Worm (Caenorhabditis elegans): ENCODE results near the gene ZK632.11.

Gene ZK632.11

DNA sequence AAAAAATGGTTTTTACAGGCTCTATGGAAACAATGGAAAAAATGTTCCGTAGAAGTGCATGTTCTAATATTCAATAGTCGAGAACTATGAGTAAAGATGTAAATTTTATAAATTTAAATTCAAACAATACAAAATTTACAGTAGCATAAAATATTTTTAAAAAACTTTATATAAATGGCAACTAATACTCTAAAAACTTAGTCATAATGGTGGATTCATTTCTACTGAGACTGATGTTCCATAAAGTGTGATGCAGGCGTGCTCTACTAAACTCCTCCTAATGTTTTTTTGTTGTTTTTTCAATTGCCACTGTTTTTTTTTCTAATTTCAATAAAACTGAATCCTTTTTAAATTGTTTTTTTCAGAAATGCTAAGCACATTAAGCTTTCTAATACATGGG, 19.5 kb upstream of the ZK632.11 start, which contains the start of gene gtap-2:
Gene gtap-2 (plus strand): TSS at position 366 of the 400 bp plus-strand sequence.
- TF ChIP-seq sma-9 (GFP tag; optimal IDR thresholded peaks at IDR 0.05) (peak; percentile 15), sma-9 (tag; optimal IDR thresholded peaks at IDR 0.05) (no peak), C34F6.9 (tag; optimal IDR thresholded peaks at IDR 0.05) (peak; percentile 69), lsy-2 (tag; optimal IDR thresholded peaks at IDR 0.05) (peak in 1 of 2 experiments; percentile 65), dmd-4 (tag; optimal IDR thresholded peaks at IDR 0.05) (no peak), nhr-77 (tag; optimal IDR thresholded peaks at IDR 0.05) (no peak), unc-55 (GFP tag; optimal IDR thresholded peaks at IDR 0.05) (peak; percentile 64)

DNA sequence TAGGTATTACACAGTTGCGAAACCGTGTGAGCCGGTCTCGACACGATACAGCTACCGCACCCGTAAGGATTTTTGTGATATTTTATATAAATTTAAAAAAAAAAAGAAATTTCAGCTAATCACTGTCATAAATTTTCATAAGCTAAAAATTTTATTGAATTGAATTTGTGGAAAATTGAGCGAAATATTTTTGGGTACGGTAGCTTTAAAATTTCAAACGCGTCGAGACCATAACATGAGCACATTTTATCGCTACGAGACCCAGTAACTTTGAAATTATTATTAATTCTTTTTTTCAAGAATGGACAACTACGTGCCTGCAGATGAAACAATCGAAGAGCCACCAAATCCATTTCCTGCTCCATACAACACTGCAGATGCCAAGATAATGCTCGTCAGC, 14.6 kb upstream of the ZK632.11 start, which contains the start of gene ZK632.14:
Gene ZK632.14 (plus strand): TSS at position 301 of the 400 bp plus-strand sequence.
- TF ChIP-seq sem-4 (tag; optimal IDR thresholded peaks at IDR 0.05): no peak
- no peak for TF ChIP-seq unc-55 (GFP tag; optimal IDR thresholded peaks at IDR 0.05)
- TF ChIP-seq ZK546.5 (tag; optimal IDR thresholded peaks at IDR 0.05): no peak
- no peak for TF ChIP-seq nhr-12 (tag; optimal IDR thresholded peaks at IDR 0.05)
- TF ChIP-seq unc-62 (GFP tag; optimal IDR thresholded peaks at IDR 0.05): no peak
- TF ChIP-seq nhr-237 (tag; optimal IDR thresholded peaks at IDR 0.05): no peak
- TF ChIP-seq skn-1 (tag; optimal IDR thresholded peaks at IDR 0.05): no peak
- TF ChIP-seq F13H6.1 (tag; optimal IDR thresholded peaks at IDR 0.05): no peak
- no peak for TF ChIP-seq mdl-1 (tag; optimal IDR thresholded peaks at IDR 0.05)
- TF ChIP-seq nhr-21 (tag; optimal IDR thresholded peaks at IDR 0.05): no peak
- TF ChIP-seq lin-39 (tag; optimal IDR thresholded peaks at IDR 0.05): no peak
- TF ChIP-seq ztf-11 (tag; optimal IDR thresholded peaks at IDR 0.05): no peak
- no peak for TF ChIP-seq crh-2 (tag; optimal IDR thresholded peaks at IDR 0.05)
- no peak for TF ChIP-seq elt-3 (tag; optimal IDR thresholded peaks at IDR 0.05)

DNA sequence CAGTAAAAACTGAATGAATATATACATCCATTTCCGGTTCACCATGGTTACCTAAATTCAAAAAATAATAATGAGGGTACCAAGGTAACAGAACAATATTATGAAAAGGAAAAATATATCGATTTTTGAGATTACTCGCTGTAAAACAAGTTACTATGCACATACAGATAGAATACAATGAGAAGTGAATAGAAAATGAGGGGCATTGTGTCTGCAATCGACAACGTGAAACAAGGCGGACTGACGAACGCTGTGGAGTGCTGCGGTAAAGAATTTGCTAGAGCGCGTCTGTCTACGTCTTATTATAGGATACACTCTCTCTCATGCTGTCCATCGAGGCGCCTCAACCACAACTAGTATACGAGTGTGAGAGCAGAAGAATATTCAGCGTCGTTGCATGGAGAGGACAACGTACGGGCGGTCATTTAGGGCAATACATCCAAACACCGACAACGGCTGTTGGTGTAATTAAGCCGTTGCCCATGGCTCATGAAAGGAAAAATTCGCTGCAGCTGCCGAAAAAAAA, 10.6 kb upstream of the ZK632.11 start, which contains the start of gene cnx-1:
Gene cnx-1 (minus strand): TSS at position 51 of the 526 bp plus-strand sequence.
- TF ChIP-seq crh-2 (tag; optimal IDR thresholded peaks at IDR 0.05) (peak; percentile 10), snpc-4 (tag; optimal IDR thresholded peaks at IDR 0.05) (no peak), ama-1 (optimal IDR thresholded peaks at IDR 0.05) (peak; percentile 31), nhr-129 (tag; optimal IDR thresholded peaks at IDR 0.05) (peak; percentile 52), lsy-2 (tag; optimal IDR thresholded peaks at IDR 0.05) (peak; percentile 11), lin-13 (GFP tag; optimal IDR thresholded peaks at IDR 0.05) (no peak), ztf-4 (tag; optimal IDR thresholded peaks at IDR 0.05) (peak; percentile 21), F13H6.1 (tag; optimal IDR thresholded peaks at IDR 0.05) (peak; percentile 1), unc-55 (GFP tag; optimal IDR thresholded peaks at IDR 0.05) (peak; percentile 49), C34F6.9 (tag; optimal IDR thresholded peaks at IDR 0.05) (peak; percentile 51), lin-11 (tag; optimal IDR thresholded peaks at IDR 0.05) (peak; percentile 34), mdl-1 (tag; optimal IDR thresholded peaks at IDR 0.05) (no peak)

DNA sequence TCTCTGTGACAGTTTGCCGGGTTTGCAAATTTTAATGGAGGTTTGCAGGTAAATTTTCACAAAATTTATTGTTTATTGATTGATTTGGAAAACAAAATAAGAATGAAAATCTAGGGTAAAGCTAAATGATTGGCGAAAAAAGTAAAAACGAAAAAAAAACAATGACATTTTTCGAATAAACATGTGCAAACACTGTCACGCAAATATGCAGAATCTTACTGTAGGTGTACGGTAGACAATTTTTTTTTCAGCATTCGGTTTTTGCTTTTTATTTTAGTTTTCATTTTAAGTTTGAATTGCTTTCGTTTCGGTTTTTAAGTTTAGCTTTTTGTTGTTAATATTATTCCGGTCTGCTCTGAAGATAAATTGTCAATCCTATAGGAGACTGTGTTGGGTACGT, 9.8 kb upstream of the ZK632.11 start:
- peak in 1 of 2 experiments; percentile 70 for TF ChIP-seq lsy-2 (tag; optimal IDR thresholded peaks at IDR 0.05)
- TF ChIP-seq unc-39 (tag; optimal IDR thresholded peaks at IDR 0.05): no peak

DNA sequence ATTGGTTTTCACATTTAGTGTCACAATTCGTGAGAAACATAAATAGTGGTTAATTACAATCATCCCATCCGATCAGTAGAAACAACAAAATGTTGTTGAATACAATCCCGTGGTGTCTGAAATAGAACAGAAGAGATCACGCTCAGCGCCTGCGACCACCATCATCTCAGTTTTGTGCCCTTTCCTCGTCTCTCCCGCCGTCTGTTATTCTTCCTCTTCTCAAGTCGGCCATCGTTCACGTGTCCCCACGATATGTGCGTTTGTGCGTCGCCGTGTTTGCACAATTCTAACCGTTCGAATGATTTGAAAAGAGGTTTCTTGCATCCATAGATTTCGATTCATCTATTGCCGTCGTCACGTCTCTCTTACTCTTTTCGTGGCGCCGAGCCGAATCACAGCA, 9.0 kb upstream of the ZK632.11 start, which contains the start of gene panl-3:
Gene panl-3 (plus strand): TSS at position 294 of the 400 bp plus-strand sequence.
- peak; percentile 91 for TF ChIP-seq nhr-129 (tag; optimal IDR thresholded peaks at IDR 0.05)
- TF ChIP-seq unc-55 (GFP tag; optimal IDR thresholded peaks at IDR 0.05): peak; percentile 56
- peak; percentile 48 for TF ChIP-seq nhr-21 (tag; optimal IDR thresholded peaks at IDR 0.05)
- TF ChIP-seq zag-1 (tag; optimal IDR thresholded peaks at IDR 0.05): no peak
- peak; percentile 42 to 75 for TF ChIP-seq lsy-2 (tag; optimal IDR thresholded peaks at IDR 0.05)
- peak; percentile 67 for TF ChIP-seq nhr-25 (tag; optimal IDR thresholded peaks at IDR 0.05)
- TF ChIP-seq mdl-1 (tag; optimal IDR thresholded peaks at IDR 0.05): peak in 1 of 2 experiments; percentile 79
- no peak for TF ChIP-seq snpc-4 (tag; optimal IDR thresholded peaks at IDR 0.05)
- no peak for TF ChIP-seq R02D3.7 (tag; optimal IDR thresholded peaks at IDR 0.05)
- TF ChIP-seq nhr-237 (tag; optimal IDR thresholded peaks at IDR 0.05): no peak
- no peak for TF ChIP-seq Y55F3AM.14 (GFP tag; optimal IDR thresholded peaks at IDR 0.05)
- TF ChIP-seq F13H6.1 (tag; optimal IDR thresholded peaks at IDR 0.05): peak; percentile 55
- TF ChIP-seq gmeb-1 (tag; optimal IDR thresholded peaks at IDR 0.05): peak; percentile 65
- peak; percentile 51 for TF ChIP-seq lin-13 (GFP tag; optimal IDR thresholded peaks at IDR 0.05)
- TF ChIP-seq egl-27 (tag; optimal IDR thresholded peaks at IDR 0.05): no peak
- TF ChIP-seq peb-1 (tag; optimal IDR thresholded peaks at IDR 0.05): no peak
- no peak for TF ChIP-seq nhr-11 (tag; optimal IDR thresholded peaks at IDR 0.05)
- no peak for TF ChIP-seq ZK546.5 (tag; optimal IDR thresholded peaks at IDR 0.05)
- peak; percentile 71 for TF ChIP-seq sem-4 (tag; optimal IDR thresholded peaks at IDR 0.05)
- peak; percentile 0 for TF ChIP-seq ztf-4 (tag; optimal IDR thresholded peaks at IDR 0.05)
- TF ChIP-seq nhr-23 (tag; optimal IDR thresholded peaks at IDR 0.05): no peak
- no peak for TF ChIP-seq mab-5 (tag; optimal IDR thresholded peaks at IDR 0.05)
- TF ChIP-seq unc-62 (GFP tag; optimal IDR thresholded peaks at IDR 0.05): no peak
- TF ChIP-seq ztf-1 (GFP tag; conservative IDR thresholded peaks at IDR 0.05): no peak
- no peak for TF ChIP-seq nhr-77 (tag; optimal IDR thresholded peaks at IDR 0.05)
- TF ChIP-seq ztf-11 (tag; optimal IDR thresholded peaks at IDR 0.05): no peak
- peak; percentile 72 for TF ChIP-seq sma-3 (GFP tag; optimal IDR thresholded peaks at IDR 0.05)
- TF ChIP-seq lin-39 (tag; optimal IDR thresholded peaks at IDR 0.05): no peak
- peak; percentile 53 for TF ChIP-seq crh-2 (tag; optimal IDR thresholded peaks at IDR 0.05)
- peak; percentile 12 for TF ChIP-seq fos-1 (tag; optimal IDR thresholded peaks at IDR 0.05)
- no peak for TF ChIP-seq aly-2 (tag; optimal IDR thresholded peaks at IDR 0.05)
- no peak for TF ChIP-seq nhr-10 (tag; optimal IDR thresholded peaks at IDR 0.05)
- TF ChIP-seq unc-39 (tag; optimal IDR thresholded peaks at IDR 0.05): no peak
- no peak for TF ChIP-seq mbf-1 (tag; optimal IDR thresholded peaks at IDR 0.05)
